Fruit fly (Drosophila melanogaster) whole organism, pupa: ENCODE data around the gene Rok.

Source experiments
- CG10348 ChIP-seq: fragments of 200-800 bp; sonication (Bioruptor generic); IDR thresholded peaks from 2 replicates; pipeline ENCODE4 v1.3.6; 2022; ENCODE audit warnings: missing biosample characterization, missing genetic modification characterization
- CG12605 ChIP-seq: fragments of 200-800 bp; sonication (Bioruptor generic); IDR thresholded peaks from 2 replicates; pipeline ENCODE4 v1.3.6; 2022; ENCODE audit warnings: missing biosample characterization, missing genetic modification characterization
- CG13204 ChIP-seq: fragments of 200-800 bp; sonication (Bioruptor generic); optimal IDR thresholded peaks from 2 replicates; lab custom pipeline; 2018; ENCODE audit warnings: missing biosample characterization, mild to moderate bottlenecking, missing genetic modification characterization, moderate library complexity
- CG14655 ChIP-seq: fragments of 200-800 bp; sonication (Bioruptor generic); optimal IDR thresholded peaks from 3 replicates; lab custom pipeline; 2017; ENCODE audit warnings: mild to moderate bottlenecking, missing biosample characterization, missing genetic modification reagents, missing genetic modification characterization
- CG15710 ChIP-seq: fragments of 200-800 bp; sonication (Bioruptor generic); optimal IDR thresholded peaks from 2 replicates; lab custom pipeline; 2018; ENCODE audit warnings: missing biosample characterization, mild to moderate bottlenecking, missing genetic modification characterization, moderate library complexity
- CG17806 ChIP-seq: fragments of 200-800 bp; sonication (Bioruptor generic); optimal IDR thresholded peaks from 2 replicates; lab custom pipeline; 2018; ENCODE audit warnings: missing biosample characterization, mild to moderate bottlenecking, missing genetic modification characterization, moderate library complexity
- CG32121 ChIP-seq: fragments of 200-800 bp; sonication (Bioruptor generic); IDR thresholded peaks from 2 replicates; pipeline ENCODE4 v1.3.6; 2022; ENCODE audit warnings: missing biosample characterization, missing genetic modification characterization
- CG34367 ChIP-seq: fragments of 200-800 bp; sonication (Bioruptor generic); optimal IDR thresholded peaks from 2 replicates; lab custom pipeline; 2018; ENCODE audit warnings: missing biosample characterization, mild to moderate bottlenecking, missing genetic modification characterization
- CG4496 ChIP-seq: fragments of 200-800 bp; sonication (Bioruptor generic); IDR thresholded peaks from 3 replicates; pipeline ENCODE4 v1.3.6; 2022; ENCODE audit warnings: missing biosample characterization, missing genetic modification characterization
- CG8159 ChIP-seq: fragments of 200-800 bp; sonication (Bioruptor generic); optimal IDR thresholded peaks from 3 replicates; lab custom pipeline; 2018; ENCODE audit warnings: missing biosample characterization, mild to moderate bottlenecking, missing genetic modification characterization, moderate library complexity
- CG8301 ChIP-seq: fragments of 200-800 bp; sonication (Bioruptor generic); optimal IDR thresholded peaks from 2 replicates; lab custom pipeline; 2018; ENCODE audit warnings: missing biosample characterization, mild to moderate bottlenecking, missing genetic modification characterization
- CG9948 ChIP-seq: fragments of 200-800 bp; sonication (Bioruptor generic); optimal IDR thresholded peaks from 2 replicates; lab custom pipeline; 2018; ENCODE audit warnings: missing biosample characterization, mild to moderate bottlenecking, missing genetic modification characterization, moderate library complexity
- D1 ChIP-seq: fragments of 200-800 bp; sonication (Bioruptor generic); optimal IDR thresholded peaks from 2 replicates; lab custom pipeline; 2018; ENCODE audit warnings: missing biosample characterization, mild to moderate bottlenecking, missing genetic modification characterization, moderate library complexity
- EcR ChIP-seq: fragments of 200-800 bp; sonication (Bioruptor generic); optimal IDR thresholded peaks from 3 replicates; lab custom pipeline; 2019; ENCODE audit warnings: missing biosample characterization, missing genetic modification characterization, mild to moderate bottlenecking, moderate library complexity, missing genetic modification reagents
- Ets98B ChIP-seq: fragments of 200-800 bp; sonication (Bioruptor generic); IDR thresholded peaks from 2 replicates; pipeline ENCODE4 v1.3.6; 2022; ENCODE audit warnings: missing biosample characterization, missing genetic modification characterization
- Pif1A ChIP-seq: fragments of 200-800 bp; sonication (Bioruptor generic); optimal IDR thresholded peaks from 3 replicates; lab custom pipeline; 2016; ENCODE audit warnings: missing biosample characterization, missing genetic modification characterization
- Pif1B ChIP-seq: fragments of 200-800 bp; sonication (Bioruptor generic); optimal IDR thresholded peaks from 3 replicates; lab custom pipeline; 2016; ENCODE audit warnings: missing biosample characterization, missing genetic modification characterization
- Snoo ChIP-seq: fragments of 200-800 bp; sonication (Bioruptor generic); optimal IDR thresholded peaks from 3 replicates; lab custom pipeline; 2017; ENCODE audit warnings: missing biosample characterization, mild to moderate bottlenecking, missing genetic modification characterization, inconsistent platforms
- fd96Ca ChIP-seq: fragments of 200-800 bp; sonication (Bioruptor generic); IDR thresholded peaks from 3 replicates; pipeline ENCODE4 v1.3.6; 2022; ENCODE audit warnings: missing biosample characterization, missing genetic modification characterization
- gl ChIP-seq: fragments of 200-800 bp; sonication (Bioruptor generic); optimal IDR thresholded peaks from 2 replicates; lab custom pipeline; 2018; ENCODE audit warnings: missing biosample characterization, mild to moderate bottlenecking, missing genetic modification characterization
- rn ChIP-seq: fragments of 200-800 bp; sonication (Bioruptor generic); IDR thresholded peaks from 2 replicates; pipeline ENCODE4 v1.3.6; 2022; ENCODE audit warnings: missing biosample characterization, missing genetic modification characterization

Gene Rok

dm6 chrX:16621462-16621861, 15.8 kb downstream of the Rok start, which contains the start of gene CG9782:
TSS of gene CG9782 (minus strand) at chrX:16621589.
- TF ChIP-seq Pif1A (GFP tag; lab: Kevin White, UChicago) (no peak), CG14655 (no peak), CG15710 (tag; lab: Kevin White, UChicago) (no peak), rn (no peak), Ets98B (GFP tag; lab: Robert Waterston, UW) (peak; percentile 32; the same call in 1 of the 2 replicates), gl (no peak), CG4496 (peak; percentile 33; the same call in 1 of the 3 replicates), CG13204 (GFP tag; lab: Kevin White, UChicago) (peak; percentile 99), CG8301 (no peak), CG8159 (no peak), CG12605 (no peak), CG17806 (no peak), CG9948 (tag; lab: Kevin White, UChicago) (no peak), EcR (peak; percentile 62)

DNA sequence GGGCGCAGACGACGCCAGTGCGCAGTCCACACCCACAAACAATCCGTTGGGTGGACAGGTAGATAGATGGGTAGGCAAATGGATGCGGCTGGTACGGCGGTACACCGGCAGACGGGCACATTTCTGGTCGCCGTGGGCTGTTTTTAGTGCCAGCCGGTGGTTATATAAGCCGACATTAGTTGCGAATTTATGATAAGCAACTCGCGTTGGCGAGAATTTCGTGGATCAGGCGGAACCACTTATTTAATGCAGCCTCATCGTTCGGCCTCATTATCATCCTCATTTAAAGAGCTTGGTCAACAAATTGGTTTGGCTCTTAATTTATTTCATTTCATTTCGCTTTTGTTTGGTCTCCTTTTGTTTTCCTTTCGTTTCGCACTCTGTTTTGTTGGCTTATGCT, 18.5 kb downstream of the Rok start:
- TF ChIP-seq rn = no peak
- no peak for TF ChIP-seq CG34367 (tag; lab: Kevin White, UChicago)
- no peak for TF ChIP-seq CG8301
- TF ChIP-seq CG8159 = no peak
- no peak for TF ChIP-seq CG14655
- no peak for TF ChIP-seq Pif1B (GFP tag; lab: Kevin White, UChicago)
- TF ChIP-seq CG4496 = no peak
- no peak for TF ChIP-seq fd96Ca (GFP tag; lab: Robert Waterston, UW)
- TF ChIP-seq EcR = no peak
- TF ChIP-seq Snoo (tag; lab: Kevin White, UChicago) = no peak
- no peak for TF ChIP-seq CG12605
- no peak for TF ChIP-seq CG9948 (tag; lab: Kevin White, UChicago)
- TF ChIP-seq Ets98B (GFP tag; lab: Robert Waterston, UW) = no peak

dm6 chrX:16616773-16617738, 20.2 kb downstream of the Rok start:
- TF ChIP-seq fd96Ca (GFP tag; lab: Robert Waterston, UW) = no peak
- TF ChIP-seq CG4496 = no peak
- TF ChIP-seq EcR = no peak
- TF ChIP-seq Pif1B (GFP tag; lab: Kevin White, UChicago) = no peak
- no peak for TF ChIP-seq CG10348 (GFP tag; lab: Robert Waterston, UW)
- TF ChIP-seq D1 (tag; lab: Kevin White, UChicago) = no peak
- TF ChIP-seq gl = no peak
- no peak for TF ChIP-seq CG8159
- no peak for TF ChIP-seq CG9948 (tag; lab: Kevin White, UChicago)
- TF ChIP-seq Snoo (tag; lab: Kevin White, UChicago) = no peak
- TF ChIP-seq CG32121 (GFP tag; lab: Robert Waterston, UW) = no peak
- TF ChIP-seq Ets98B (GFP tag; lab: Robert Waterston, UW) = no peak
- no peak for TF ChIP-seq CG13204 (GFP tag; lab: Kevin White, UChicago)
- TF ChIP-seq CG14655 = no peak
- TF ChIP-seq CG34367 (tag; lab: Kevin White, UChicago) = no peak
- TF ChIP-seq CG15710 (tag; lab: Kevin White, UChicago) = no peak
- no peak for TF ChIP-seq rn
- no peak for TF ChIP-seq CG12605
- no peak for TF ChIP-seq Pif1A (GFP tag; lab: Kevin White, UChicago)
- TF ChIP-seq CG17806 = no peak

DNA sequence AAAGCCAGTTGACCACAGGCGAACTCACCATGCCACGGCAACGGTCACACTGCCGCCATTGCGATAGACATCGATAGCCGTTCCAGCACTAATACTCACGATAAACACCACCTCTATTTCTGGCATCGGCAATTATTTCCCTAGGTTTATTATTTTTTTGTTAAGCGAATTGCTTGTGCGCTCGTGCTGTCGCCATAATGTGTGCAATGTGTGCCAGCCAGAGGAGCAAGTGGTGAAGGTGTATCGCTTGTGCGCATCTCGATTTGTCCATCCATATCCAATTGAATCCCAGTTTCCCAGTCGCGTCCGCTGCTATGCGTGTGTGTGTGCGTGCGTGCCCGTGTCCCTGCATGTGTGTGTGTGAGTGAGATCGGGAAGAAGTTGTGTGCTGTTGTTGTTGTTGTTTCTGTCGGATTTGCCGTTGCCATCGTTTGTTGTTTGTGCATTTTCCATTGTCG, 26.6 kb downstream of the Rok start, which contains the start of gene mbt:
TSS of gene mbt (plus strand) at position 85 of the 458 bp plus-strand sequence.
- TF ChIP-seq Pif1B (GFP tag; lab: Kevin White, UChicago) (no peak), D1 (tag; lab: Kevin White, UChicago) (no peak), rn (no peak), Snoo (tag; lab: Kevin White, UChicago) (no peak), CG9948 (tag; lab: Kevin White, UChicago) (no peak), CG14655 (no peak), CG32121 (GFP tag; lab: Robert Waterston, UW) (no peak), CG8159 (no peak), Ets98B (GFP tag; lab: Robert Waterston, UW) (no peak), CG13204 (GFP tag; lab: Kevin White, UChicago) (peak; percentile 40), CG8301 (no peak), EcR (peak; percentile 21)

DNA sequence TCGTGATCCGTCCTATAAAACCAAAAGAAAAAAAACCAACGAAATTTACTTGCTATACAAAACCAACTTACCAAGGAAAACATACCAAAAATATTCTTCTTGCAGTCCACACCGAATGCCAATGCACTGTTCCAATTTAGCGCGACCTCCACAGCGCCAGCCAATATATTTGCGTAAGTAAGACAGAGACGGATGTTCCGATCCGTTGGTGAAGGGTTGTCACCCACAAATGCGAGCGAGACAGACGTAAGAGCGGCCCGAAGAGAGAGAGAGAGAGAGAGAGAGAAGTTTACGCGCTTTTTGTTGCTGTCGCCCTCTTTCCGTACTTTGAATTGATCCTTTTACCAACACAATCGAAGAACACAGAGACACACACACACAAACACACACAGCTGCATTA, 29.4 kb downstream of the Rok start:
- TF ChIP-seq EcR (peak; percentile 37), CG13204 (GFP tag; lab: Kevin White, UChicago) (peak; percentile 0), CG8159 (no peak)
- TF ChIP-seq, all 21 proteins: peak for 2

DNA sequence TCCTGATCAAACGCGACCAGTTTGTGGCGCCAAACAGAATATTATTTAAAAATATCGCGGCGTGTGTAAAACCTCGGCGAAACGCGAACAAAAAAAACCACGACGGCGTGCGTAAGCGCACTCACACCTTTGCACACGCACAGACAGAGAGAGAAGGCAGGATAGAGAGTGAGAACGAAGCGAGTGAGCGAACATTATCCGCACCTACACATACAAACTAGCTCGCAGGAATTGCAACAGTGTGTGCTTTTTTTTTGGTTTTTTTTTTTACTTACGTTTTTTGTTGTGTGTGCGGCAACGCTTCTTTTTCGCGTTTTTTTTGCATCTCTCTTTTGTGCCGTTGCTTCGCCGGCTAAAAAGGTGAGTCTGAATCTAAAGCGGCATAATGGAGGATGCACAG, 37.4 kb downstream of the Rok start:
- TF ChIP-seq CG8159 (peak; percentile 92), D1 (tag; lab: Kevin White, UChicago) (no peak), gl (peak; percentile 99), Ets98B (GFP tag; lab: Robert Waterston, UW) (peak; percentile 91), Pif1B (GFP tag; lab: Kevin White, UChicago) (peak; percentile 96), Pif1A (GFP tag; lab: Kevin White, UChicago) (peak; percentile 97), CG9948 (tag; lab: Kevin White, UChicago) (peak; percentile 85), CG14655 (peak; percentile 86), fd96Ca (GFP tag; lab: Robert Waterston, UW) (peak; percentile 93), Snoo (tag; lab: Kevin White, UChicago) (peak; percentile 92), CG4496 (peak; percentile 97), CG34367 (tag; lab: Kevin White, UChicago) (peak; percentile 96), rn (peak; percentile 78), CG32121 (GFP tag; lab: Robert Waterston, UW) (peak; percentile 89), CG10348 (GFP tag; lab: Robert Waterston, UW) (no peak), CG17806 (peak; percentile 88), CG12605 (peak; percentile 99), CG15710 (tag; lab: Kevin White, UChicago) (peak; percentile 94), CG13204 (GFP tag; lab: Kevin White, UChicago) (peak; percentile 98), CG8301 (peak; percentile 76), EcR (peak; percentile 69)
